Worm (Caenorhabditis elegans): ENCODE results near the gene Y97E10AR.3.

DNA sequence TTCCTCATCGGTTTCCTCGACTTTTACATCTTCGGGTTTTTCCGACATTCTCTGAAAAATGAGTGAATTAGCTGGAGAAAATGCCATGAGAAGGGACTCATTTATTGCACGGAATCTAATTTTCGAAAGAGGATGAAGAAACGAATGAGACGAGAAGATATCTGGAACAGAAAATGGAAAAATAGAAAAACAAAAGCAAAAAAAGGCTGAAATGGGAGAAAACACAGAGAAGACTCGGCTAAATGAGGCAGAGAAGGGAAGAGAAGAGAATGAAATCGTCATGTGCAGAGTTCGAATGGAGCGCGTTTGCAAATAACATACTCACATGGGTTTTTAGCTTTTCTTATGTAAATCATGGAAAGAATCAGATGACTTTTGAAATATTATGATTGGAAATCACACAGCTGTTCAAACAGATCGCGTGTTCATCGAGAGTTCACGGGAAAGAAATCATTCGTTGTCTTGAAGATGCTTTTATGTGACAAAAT lies 6.6 kb upstream of the Y97E10AR.3 start, which contains the start of gene Y97E10AR.6:
- TF ChIP-seq sea-1 (GFP tag; conservative IDR thresholded peaks at IDR 0.05) (no peak), hmbx-1 (tag; optimal IDR thresholded peaks at IDR 0.05) (no peak), scrt-1 (GFP tag; IDR thresholded peaks at IDR 0.05) (no peak), aly-1 (tag; optimal IDR thresholded peaks at IDR 0.05) (no peak), flt-1 (GFP tag; IDR thresholded peaks at IDR 0.05) (no peak), ama-1 (optimal IDR thresholded peaks at IDR 0.05) (no peak), tra-4 (tag; optimal IDR thresholded peaks at IDR 0.05) (no peak), F13C5.2 (tag; optimal IDR thresholded peaks at IDR 0.05) (no peak)
